Fruit fly (Drosophila melanogaster) whole organism, embryonic: ENCODE data around the gene Hecw.

Experiments
- ATbp ChIP-seq: fragments of 200-800 bp; sonication (Bioruptor generic); optimal IDR thresholded peaks from 2 replicates; lab custom pipeline; 2017; ENCODE audit warnings: missing biosample characterization, mild to moderate bottlenecking, missing genetic modification characterization, missing genetic modification reagents
- Antp ChIP-seq: fragments of 200-800 bp; sonication (Bioruptor generic); optimal IDR thresholded peaks from 3 replicates; lab custom pipeline; 2016; ENCODE audit warnings: missing biosample characterization, missing genetic modification characterization
- BEAF-32 ChIP-seq: fragments of 200-800 bp; sonication (Bioruptor generic); optimal IDR thresholded peaks from 3 replicates; lab custom pipeline; 2017; ENCODE audit warnings: missing biosample characterization, missing genetic modification characterization, mild to moderate bottlenecking, moderate library complexity, missing genetic modification reagents
- Bdp1 ChIP-seq: fragments of 200-800 bp; sonication (Bioruptor generic); optimal IDR thresholded peaks from 3 replicates; lab custom pipeline; 2016; ENCODE audit warnings: missing biosample characterization, missing genetic modification characterization
- CG10654 ChIP-seq: fragments of 200-800 bp; sonication (Bioruptor generic); optimal IDR thresholded peaks from 2 replicates; lab custom pipeline; 2016; ENCODE audit warnings: missing biosample characterization, missing genetic modification characterization
- CG10959 ChIP-seq: fragments of 200-800 bp; sonication (Bioruptor generic); IDR thresholded peaks from 2 replicates; pipeline ENCODE4 v1.3.6; 2022; ENCODE audit warnings: missing biosample characterization, missing genetic modification characterization
- CG11247 ChIP-seq: fragments of 200-800 bp; sonication (Bioruptor generic); IDR thresholded peaks from 2 replicates; pipeline ENCODE4 v1.3.6; 2022; ENCODE audit warnings: missing biosample characterization, missing genetic modification characterization
- CG11456 ChIP-seq: fragments of 200-800 bp; sonication (Bioruptor generic); IDR thresholded peaks from 3 replicates; pipeline ENCODE4 v1.3.6; 2022; ENCODE audit warnings: missing biosample characterization, missing genetic modification characterization
- CG12071 ChIP-seq: fragments of 200-800 bp; sonication (Bioruptor generic); optimal IDR thresholded peaks from 3 replicates; lab custom pipeline; 2018; ENCODE audit warnings: missing biosample characterization, mild to moderate bottlenecking, missing genetic modification characterization
- CG13424 ChIP-seq: fragments of 200-800 bp; sonication (Bioruptor generic); optimal IDR thresholded peaks from 2 replicates; lab custom pipeline; 2019; ENCODE audit warnings: missing biosample characterization, mild to moderate bottlenecking, missing genetic modification characterization, moderate library complexity
- CG14710 ChIP-seq: fragments of 200-800 bp; sonication (Bioruptor generic); optimal IDR thresholded peaks from 3 replicates; lab custom pipeline; 2019; ENCODE audit warnings: missing biosample characterization, mild to moderate bottlenecking, missing genetic modification characterization, moderate library complexity
- CG14860 ChIP-seq: fragments of 200-800 bp; sonication (Bioruptor generic); IDR thresholded peaks from 3 replicates; pipeline ENCODE4 v1.3.6; 2022; ENCODE audit warnings: missing biosample characterization, missing genetic modification characterization; ENCODE audit not compliant: partially characterized antibody
- CG15073 ChIP-seq: fragments of 200-800 bp; sonication (Bioruptor generic); optimal IDR thresholded peaks from 2 replicates; lab custom pipeline; 2016; ENCODE audit warnings: missing biosample characterization, missing genetic modification characterization
- CG15479 ChIP-seq: fragments of 200-800 bp; sonication (Bioruptor generic); optimal IDR thresholded peaks from 3 replicates; lab custom pipeline; 2019; ENCODE audit warnings: missing biosample characterization, mild to moderate bottlenecking, missing genetic modification characterization, moderate library complexity
- CG16815 ChIP-seq: fragments of 200-800 bp; sonication (Bioruptor generic); optimal IDR thresholded peaks from 3 replicates; lab custom pipeline; 2017; ENCODE audit warnings: missing biosample characterization, mild to moderate bottlenecking, missing genetic modification characterization
- CG17912 ChIP-seq: fragments of 200-800 bp; sonication (Bioruptor generic); optimal IDR thresholded peaks from 2 replicates; lab custom pipeline; 2018; ENCODE audit warnings: missing biosample characterization, mild to moderate bottlenecking, missing genetic modification characterization
- CG18764 ChIP-seq: fragments of 200-800 bp; sonication (Bioruptor generic); optimal IDR thresholded peaks from 3 replicates; lab custom pipeline; 2016; ENCODE audit warnings: missing biosample characterization, missing genetic modification characterization
- CG34376 ChIP-seq: fragments of 200-800 bp; sonication (Bioruptor generic); optimal IDR thresholded peaks from 2 replicates; lab custom pipeline; 2018; ENCODE audit warnings: missing biosample characterization, mild to moderate bottlenecking, missing genetic modification characterization
- CG4424 ChIP-seq: fragments of 200-800 bp; sonication (Bioruptor generic); optimal IDR thresholded peaks from 3 replicates; lab custom pipeline; 2016; ENCODE audit warnings: missing biosample characterization, missing genetic modification characterization
- CG6813 ChIP-seq: fragments of 200-800 bp; sonication (Bioruptor generic); optimal IDR thresholded peaks from 2 replicates; lab custom pipeline; 2017; ENCODE audit warnings: missing biosample characterization, missing genetic modification characterization, mild to moderate bottlenecking, moderate library complexity, missing genetic modification reagents
- CG9727 ChIP-seq: fragments of 200-800 bp; sonication (Bioruptor generic); optimal IDR thresholded peaks from 3 replicates; lab custom pipeline; 2017; ENCODE audit warnings: missing biosample characterization, mild to moderate bottlenecking, missing genetic modification characterization
- Doc2 ChIP-seq: fragments of 200-800 bp; sonication (Bioruptor generic); IDR thresholded peaks from 2 replicates; pipeline ENCODE4 v1.3.6; 2022; ENCODE audit warnings: missing biosample characterization, missing genetic modification characterization
- Doc3 ChIP-seq: fragments of 200-800 bp; sonication (Bioruptor generic); IDR thresholded peaks from 3 replicates; pipeline ENCODE4 v1.3.6; 2022; ENCODE audit warnings: missing biosample characterization, missing genetic modification characterization; ENCODE audit not compliant: partially characterized antibody
- Fer2 ChIP-seq: fragments of 200-800 bp; sonication (Bioruptor generic); optimal IDR thresholded peaks from 2 replicates; lab custom pipeline; 2018; ENCODE audit warnings: missing biosample characterization, mild to moderate bottlenecking, missing genetic modification characterization, moderate library complexity
- Fer3 ChIP-seq: fragments of 200-800 bp; sonication (Bioruptor generic); optimal IDR thresholded peaks from 2 replicates; lab custom pipeline; 2018; ENCODE audit warnings: missing biosample characterization, mild to moderate bottlenecking, missing genetic modification characterization, moderate library complexity
- HmgZ ChIP-seq: fragments of 200-800 bp; sonication (Bioruptor generic); optimal IDR thresholded peaks from 2 replicates; lab custom pipeline; 2018; ENCODE audit warnings: missing biosample characterization, mild to moderate bottlenecking, missing genetic modification characterization
- Hsf ChIP-seq: fragments of 200-800 bp; sonication (Bioruptor generic); optimal IDR thresholded peaks from 3 replicates; lab custom pipeline; 2016; ENCODE audit warnings: missing biosample characterization, missing genetic modification characterization
- Med ChIP-seq: fragments of 200-800 bp; sonication (Bioruptor generic); peaks from one replicate; lab custom pipeline; 2016; ENCODE audit warnings: missing biosample characterization, missing genetic modification characterization, mild to moderate bottlenecking, inconsistent platforms, moderate library complexity
- Neu2 ChIP-seq: fragments of 200-800 bp; sonication (Bioruptor generic); optimal IDR thresholded peaks from 3 replicates; lab custom pipeline; 2016; ENCODE audit warnings: missing biosample characterization, missing genetic modification characterization, borderline replicate concordance
- Side ChIP-seq: fragments of 200-800 bp; sonication (Bioruptor generic); optimal IDR thresholded peaks from 2 replicates; lab custom pipeline; 2016; ENCODE audit warnings: missing biosample characterization, missing genetic modification characterization
- Sry-β ChIP-seq: fragments of 200-800 bp; sonication (Bioruptor generic); optimal IDR thresholded peaks from 2 replicates; lab custom pipeline; 2018; ENCODE audit warnings: missing biosample characterization, mild to moderate bottlenecking, missing genetic modification characterization, moderate library complexity
- ara ChIP-seq: fragments of 200-800 bp; sonication (Bioruptor generic); IDR thresholded peaks from 2 replicates; pipeline ENCODE4 v1.3.6; 2022; ENCODE audit warnings: missing biosample characterization, missing genetic modification characterization
- btn ChIP-seq: fragments of 200-800 bp; sonication (Bioruptor generic); optimal IDR thresholded peaks from 2 replicates; lab custom pipeline; 2016; ENCODE audit warnings: missing biosample characterization, missing genetic modification characterization
- cwo ChIP-seq: fragments of 200-800 bp; sonication (Bioruptor generic); optimal IDR thresholded peaks from 3 replicates; lab custom pipeline; 2017; ENCODE audit warnings: missing biosample characterization, missing genetic modification characterization, mild to moderate bottlenecking, moderate library complexity, missing genetic modification reagents
- en ChIP-seq: fragments of 200-800 bp; sonication (Bioruptor generic); optimal IDR thresholded peaks from 2 replicates; lab custom pipeline; 2016; ENCODE audit warnings: missing biosample characterization, missing genetic modification characterization
- fd64A ChIP-seq: fragments of 200-800 bp; sonication (Bioruptor generic); optimal IDR thresholded peaks from 3 replicates; lab custom pipeline; 2018; ENCODE audit warnings: missing biosample characterization, mild to moderate bottlenecking, missing genetic modification characterization
- ftz-f1 ChIP-seq: fragments of 200-800 bp; sonication (Bioruptor generic); optimal IDR thresholded peaks from 2 replicates; lab custom pipeline; 2016; ENCODE audit warnings: missing biosample characterization, missing genetic modification characterization
- hb ChIP-seq: fragments of 200-800 bp; sonication (Bioruptor generic); IDR thresholded peaks from 3 replicates; pipeline ENCODE4 v1.3.6; 2022; ENCODE audit warnings: missing biosample characterization, missing genetic modification characterization; ENCODE audit not compliant: partially characterized antibody
- ind ChIP-seq: fragments of 200-800 bp; sonication (Bioruptor generic); optimal IDR thresholded peaks from 3 replicates; lab custom pipeline; 2016; ENCODE audit warnings: missing biosample characterization, missing genetic modification characterization
- jing ChIP-seq: fragments of 200-800 bp; sonication (Bioruptor generic); optimal IDR thresholded peaks from 2 replicates; lab custom pipeline; 2018; ENCODE audit warnings: missing biosample characterization, mild to moderate bottlenecking, missing genetic modification characterization
- klu ChIP-seq: fragments of 200-800 bp; sonication (Bioruptor generic); IDR thresholded peaks from 2 replicates; pipeline ENCODE4 v1.3.6; 2022; ENCODE audit warnings: missing biosample characterization, missing genetic modification characterization
- scrt ChIP-seq: fragments of 200-800 bp; sonication (Bioruptor generic); optimal IDR thresholded peaks from 2 replicates; lab custom pipeline; 2018; ENCODE audit warnings: missing biosample characterization, mild to moderate bottlenecking, missing genetic modification characterization, moderate library complexity
- sd ChIP-seq: fragments of 200-800 bp; sonication (Bioruptor generic); optimal IDR thresholded peaks from 3 replicates; lab custom pipeline; 2018; ENCODE audit warnings: missing biosample characterization, mild to moderate bottlenecking, missing genetic modification characterization, moderate library complexity
- sqz ChIP-seq: fragments of 200-800 bp; sonication (Bioruptor generic); optimal IDR thresholded peaks from 3 replicates; lab custom pipeline; 2018; ENCODE audit warnings: missing biosample characterization, mild to moderate bottlenecking, missing genetic modification characterization
- tap ChIP-seq: fragments of 200-800 bp; optimal IDR thresholded peaks from 3 replicates; lab custom pipeline; 2019; ENCODE audit warnings: missing biosample characterization, mild to moderate bottlenecking, missing genetic modification characterization, moderate library complexity
- tup ChIP-seq: fragments of 200-800 bp; sonication (Bioruptor generic); optimal IDR thresholded peaks from 2 replicates; lab custom pipeline; 2016; ENCODE audit warnings: missing biosample characterization, mild to moderate bottlenecking, missing genetic modification characterization, moderate library complexity
- vfl ChIP-seq: fragments of 200-800 bp; sonication (Bioruptor generic); optimal IDR thresholded peaks from 2 replicates; lab custom pipeline; 2016; ENCODE audit warnings: missing biosample characterization, missing genetic modification characterization
- vnd ChIP-seq: fragments of 200-800 bp; sonication (Bioruptor generic); IDR thresholded peaks from 3 replicates; pipeline ENCODE4 v1.3.6; 2022; ENCODE audit warnings: missing biosample characterization, missing genetic modification characterization; ENCODE audit not compliant: partially characterized antibody
- wdn ChIP-seq: fragments of 200-800 bp; sonication (Bioruptor generic); IDR thresholded peaks from 2 replicates; pipeline ENCODE4 v1.3.6; 2022; ENCODE audit warnings: missing biosample characterization, missing genetic modification characterization
- zen ChIP-seq: fragments of 200-800 bp; sonication (Bioruptor generic); optimal IDR thresholded peaks from 3 replicates; lab custom pipeline; 2018; ENCODE audit warnings: missing biosample characterization, mild to moderate bottlenecking, missing genetic modification characterization, moderate library complexity

Gene Hecw

DNA sequence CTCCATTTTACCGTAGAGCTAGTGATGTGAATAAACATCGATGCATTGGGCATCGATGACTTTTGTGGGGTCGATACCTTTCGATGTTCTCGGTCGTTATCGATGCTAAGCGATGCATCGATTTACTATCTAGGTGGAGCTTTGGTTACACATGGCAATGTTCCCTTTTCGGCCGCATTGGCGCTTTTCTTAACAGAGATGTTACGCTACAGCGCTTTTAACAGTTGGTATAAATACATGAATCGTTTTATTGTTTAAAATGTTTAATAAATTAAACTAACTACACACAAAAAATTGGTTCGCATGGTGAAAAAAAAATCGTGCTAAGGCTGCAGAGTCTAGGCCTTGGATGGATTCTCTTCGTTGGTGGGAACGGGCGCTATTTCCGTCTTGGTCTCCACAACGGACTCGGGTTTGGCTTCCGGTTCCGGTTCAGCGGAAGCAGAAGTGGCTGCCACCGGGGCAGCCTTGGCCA lies 50.2 kb downstream of the Hecw start, which contains the start of gene Ptpmeg2 (continued):
- TF ChIP-seq klu (GFP tag; lab: Robert Waterston, UW) (no peak), Side (GFP tag; lab: Kevin White, UChicago) (peak; percentile 55), vnd (GFP tag; lab: Robert Waterston, UW) (peak; percentile 81; the same call in 2 of the 3 replicates), vfl (GFP tag; lab: Kevin White, UChicago) (peak; percentile 31), scrt (GFP tag; lab: Kevin White, UChicago) (peak; percentile 50), cwo (GFP tag; lab: Kevin White, UChicago) (no peak), CG9727 (GFP tag; lab: Kevin White, UChicago) (peak; percentile 33), tap (tag; lab: Kevin White, UChicago) (no peak), CG34376 (GFP tag; lab: Kevin White, UChicago) (peak; percentile 40), Antp (GFP tag; lab: Kevin White, UChicago) (peak; percentile 67), wdn (GFP tag; lab: Robert Waterston, UW) (no peak), CG17912 (peak; percentile 58), Fer3 (tag; lab: Kevin White, UChicago) (peak; percentile 43), CG13424 (tag; lab: Kevin White, UChicago) (peak; percentile 32), CG14860 (GFP tag; lab: Robert Waterston, UW) (peak; percentile 81), CG15073 (GFP tag; lab: Kevin White, UChicago) (no peak), Neu2 (GFP tag; lab: Kevin White, UChicago) (no peak), tup (peak; percentile 9), ftz-f1 (GFP tag; lab: Kevin White, UChicago) (peak; percentile 29), BEAF-32 (GFP tag; lab: Kevin White, UChicago) (peak; percentile 97), CG10654 (GFP tag; lab: Kevin White, UChicago) (peak; percentile 52), sd (tag; lab: Kevin White, UChicago) (no peak), btn (GFP tag; lab: Kevin White, UChicago) (peak; percentile 27), CG18764 (GFP tag; lab: Kevin White, UChicago) (peak; percentile 61), hb (GFP tag; lab: Robert Waterston, UW) (peak; percentile 83; the same call in 2 of the 3 replicates), Hsf (GFP tag; lab: Kevin White, UChicago) (peak; percentile 74), CG14710 (tag; lab: Kevin White, UChicago) (peak; percentile 61), en (GFP tag; lab: Kevin White, UChicago) (no peak), sqz (GFP tag; lab: Kevin White, UChicago) (peak; percentile 67), Bdp1 (peak; percentile 38), ind (GFP tag; lab: Kevin White, UChicago) (peak; percentile 60), zen (tag; lab: Kevin White, UChicago) (peak; percentile 30), CG6813 (GFP tag; lab: Kevin White, UChicago) (peak; percentile 57), CG11456 (GFP tag; lab: Robert Waterston, UW) (peak; percentile 91), Fer2 (tag; lab: Kevin White, UChicago) (peak; percentile 21), jing (GFP tag; lab: Kevin White, UChicago) (no peak), CG10959 (GFP tag; lab: Robert Waterston, UW) (peak; percentile 53; the same call in 1 of the 2 replicates), CG15479 (GFP tag; lab: Kevin White, UChicago) (no peak), CG11247 (peak; percentile 80), CG12071 (GFP tag; lab: Kevin White, UChicago) (peak; percentile 42), Med (GFP tag; lab: Kevin White, UChicago) (peak; percentile 95), CG4424 (peak; percentile 43), Doc2 (no peak), fd64A (GFP tag; lab: Kevin White, UChicago) (peak; percentile 2), Doc3 (peak; percentile 77), HmgZ (tag; lab: Kevin White, UChicago) (peak; percentile 84), CG16815 (GFP tag; lab: Kevin White, UChicago) (no peak), Sry-β (GFP tag; lab: Kevin White, UChicago) (no peak), ara (GFP tag; lab: Robert Waterston, UW) (no peak), ATbp (peak; percentile 51)
